Fruit fly (Drosophila melanogaster): ENCODE measurements around the gene Cyp305a1.

The Cyp305a1 gene

dm6 chr3L:19777279-19777960 lies 35.7 kb downstream of the Cyp305a1 start (continued):
- peak in 1 of 2 experiments; percentile 68 for TF ChIP-seq eve (GFP tag; optimal IDR thresholded peaks at IDR 0.05)
